Worm (Caenorhabditis elegans): ENCODE measurements around the gene srx-113.

Gene srx-113

ce11 chrV:12659426-12659825 is 27.5 kb upstream of the srx-113 start, which contains the start of gene ccch-3 (continued):
- TF ChIP-seq ceh-8 (GFP tag; optimal IDR thresholded peaks at IDR 0.05), result peak; percentile 51
- no peak for TF ChIP-seq nhr-11 (tag; optimal IDR thresholded peaks at IDR 0.05)
- TF ChIP-seq elt-3 (tag; optimal IDR thresholded peaks at IDR 0.05), result peak in 3 of 6 experiments; percentile 7 to 71 (median 39)
- no peak for TF ChIP-seq egl-27 (tag; optimal IDR thresholded peaks at IDR 0.05)
- TF ChIP-seq sup-37 (GFP tag; optimal IDR thresholded peaks at IDR 0.05), result no peak
- peak; percentile 28 for TF ChIP-seq isw-1 (GFP tag; IDR thresholded peaks at IDR 0.05)
- TF ChIP-seq elt-2 (tag; optimal IDR thresholded peaks at IDR 0.05), result no peak
- TF ChIP-seq snu-23 (GFP tag; optimal IDR thresholded peaks at IDR 0.05), result no peak
- TF ChIP-seq mab-9 (GFP tag; IDR thresholded peaks at IDR 0.05), result no peak
- no peak for TF ChIP-seq sptf-1 (tag; optimal IDR thresholded peaks at IDR 0.05)
- no peak for TF ChIP-seq egl-13 (tag; optimal IDR thresholded peaks at IDR 0.05)
- peak; percentile 3 for TF ChIP-seq jun-1 (tag; optimal IDR thresholded peaks at IDR 0.05)
- TF ChIP-seq Y116A8C.19 (tag; optimal IDR thresholded peaks at IDR 0.05; ENCODE audit: borderline replicate concordance), result no peak
- TF ChIP-seq snpc-4 (tag; optimal IDR thresholded peaks at IDR 0.05), result peak; percentile 74
- TF ChIP-seq unc-30 (tag; optimal IDR thresholded peaks at IDR 0.05), result no peak
- peak in 1 of 2 experiments; percentile 59 for TF ChIP-seq mdl-1 (tag; optimal IDR thresholded peaks at IDR 0.05)
- TF ChIP-seq nhr-47 (tag; optimal IDR thresholded peaks at IDR 0.05), result peak; percentile 80
- peak; percentile 85 for TF ChIP-seq C16A3.4 (tag; optimal IDR thresholded peaks at IDR 0.05)
- peak; percentile 45 for TF ChIP-seq vab-15 (tag; optimal IDR thresholded peaks at IDR 0.05)
- peak; percentile 90 for TF ChIP-seq lin-14 (GFP tag; optimal IDR thresholded peaks at IDR 0.05)
- TF ChIP-seq aly-2 (tag; optimal IDR thresholded peaks at IDR 0.05), result no peak
- peak; percentile 74 for TF ChIP-seq skn-1 (tag; optimal IDR thresholded peaks at IDR 0.05)
- peak; percentile 27 to 50 (median 44) for TF ChIP-seq ceh-82 (tag; optimal IDR thresholded peaks at IDR 0.05)
- TF ChIP-seq zip-4 (GFP tag; optimal IDR thresholded peaks at IDR 0.05), result no peak
- no peak for TF ChIP-seq hpl-2 (GFP tag; optimal IDR thresholded peaks at IDR 0.05)
- TF ChIP-seq irx-1 (tag; optimal IDR thresholded peaks at IDR 0.05), result peak; percentile 43
- TF ChIP-seq fkh-10 (GFP tag; optimal IDR thresholded peaks at IDR 0.05), result peak; percentile 17
- TF ChIP-seq fkh-8 (tag; optimal IDR thresholded peaks at IDR 0.05), result peak; percentile 70
- peak; percentile 16 for TF ChIP-seq pag-3 (tag; optimal IDR thresholded peaks at IDR 0.05; ENCODE audit: borderline replicate concordance, insufficient read depth)
- peak; percentile 29 for TF ChIP-seq unc-86 (tag; optimal IDR thresholded peaks at IDR 0.05)
- TF ChIP-seq dpl-1 (GFP tag; optimal IDR thresholded peaks at IDR 0.05), result peak; percentile 63 to 83 (median 81)
- peak; percentile 69 for TF ChIP-seq dsc-1 (tag; optimal IDR thresholded peaks at IDR 0.05)
- no peak for TF ChIP-seq hlh-17 (GFP tag; optimal IDR thresholded peaks at IDR 0.05; ENCODE audit: borderline replicate concordance)
- peak; percentile 81 for TF ChIP-seq nhr-90 (tag; optimal IDR thresholded peaks at IDR 0.05; ENCODE audit: poor library complexity)
- TF ChIP-seq sox-4 (tag; optimal IDR thresholded peaks at IDR 0.05), result peak; percentile 54
- TF ChIP-seq C04F5.9 (tag; optimal IDR thresholded peaks at IDR 0.05), result peak; percentile 42
- no peak for TF ChIP-seq alr-1 (tag; optimal IDR thresholded peaks at IDR 0.05; ENCODE audit: borderline replicate concordance)
- TF ChIP-seq blmp-1 (tag; optimal IDR thresholded peaks at IDR 0.05), result peak; percentile 66
- no peak for TF ChIP-seq nhr-28 (tag; optimal IDR thresholded peaks at IDR 0.05)
- TF ChIP-seq lsy-2 (tag; optimal IDR thresholded peaks at IDR 0.05), result peak; percentile 79 to 88
- no peak for TF ChIP-seq tlp-1 (tag; optimal IDR thresholded peaks at IDR 0.05)
- no peak for TF ChIP-seq ama-1 (optimal IDR thresholded peaks at IDR 0.05)
- TF ChIP-seq C34B4.2 (tag; optimal IDR thresholded peaks at IDR 0.05), result no peak
- TF ChIP-seq nhr-71 (tag; optimal IDR thresholded peaks at IDR 0.05), result peak; percentile 84
- no peak for TF ChIP-seq lin-15B (tag; optimal IDR thresholded peaks at IDR 0.05)
